Fruit fly (Drosophila melanogaster) whole organism, wandering third instar larva: Measurements from ENCODE around the gene upd1.

ENCODE experiments used
- CG32264 ChIP-seq: fragments of 200-800 bp; sonication (Bioruptor generic); optimal IDR thresholded peaks from 2 replicates; lab custom pipeline; 2016; ENCODE audit warnings: missing biosample characterization, missing genetic modification characterization
- CG9705 ChIP-seq: fragments of 200-800 bp; sonication (Bioruptor generic); optimal IDR thresholded peaks from 2 replicates; lab custom pipeline; 2018; ENCODE audit warnings: missing biosample characterization, mild to moderate bottlenecking, missing genetic modification characterization
- Dfd ChIP-seq: fragments of >200 bp; optimal IDR thresholded peaks from 2 replicates; lab custom pipeline; 2017; ENCODE audit warnings: missing biosample characterization, missing genetic modification characterization
- Dif ChIP-seq: fragments of 200-275, 200-300 bp; sonication (Bioruptor generic); optimal IDR thresholded peaks from 2 replicates; lab custom pipeline; 2018; ENCODE audit warnings: missing biosample characterization, missing genetic modification characterization; ENCODE audit not compliant: partially characterized antibody
- GATAd ChIP-seq: sonication (Bioruptor generic); optimal IDR thresholded peaks from 2 replicates; lab custom pipeline; 2016; ENCODE audit warnings: missing biosample characterization, missing genetic modification characterization
- HLH106 ChIP-seq: fragments of 200-800 bp; optimal IDR thresholded peaks from 3 replicates; lab custom pipeline; 2019; ENCODE audit warnings: missing biosample characterization, mild to moderate bottlenecking, missing genetic modification characterization, moderate library complexity
- Hnf4 ChIP-seq: fragments of 200-800 bp; sonication (Bioruptor generic); optimal IDR thresholded peaks from 2 replicates; lab custom pipeline; 2016; ENCODE audit warnings: missing biosample characterization, mild to moderate bottlenecking, missing genetic modification characterization
- Hr78 ChIP-seq: fragments of >200 bp; optimal IDR thresholded peaks from 2 replicates; lab custom pipeline; 2017; ENCODE audit warnings: missing biosample characterization, missing genetic modification characterization
- Hr83 ChIP-seq: fragments of 200-300 bp; sonication (Bioruptor generic); optimal IDR thresholded peaks from 2 replicates; lab custom pipeline; 2016; ENCODE audit warnings: missing biosample characterization, mild to moderate bottlenecking, missing genetic modification characterization, moderate library complexity; ENCODE audit not compliant: poor library complexity, severe bottlenecking
- Myc ChIP-seq: fragments of >200 bp; optimal IDR thresholded peaks from 2 replicates; lab custom pipeline; 2017
- N ChIP-seq: fragments of >200 bp; optimal IDR thresholded peaks from 2 replicates; lab custom pipeline; 2018; ENCODE audit warnings: missing biosample characterization, missing external identifiers, missing genetic modification characterization
- OdsH ChIP-seq: fragments of 200-800 bp; sonication (Bioruptor generic); optimal IDR thresholded peaks from 2 replicates; lab custom pipeline; 2016; ENCODE audit warnings: missing biosample characterization, mild to moderate bottlenecking, missing genetic modification characterization
- Rel ChIP-seq, 2 experiments: fragments of 200-800 bp; sonication (Bioruptor generic) in 1 of 2; optimal IDR thresholded peaks; 2 replicates in 1 of 2; 3 replicates in 1 of 2; lab custom pipeline; 2016 to 2019; ENCODE audit warnings: mild to moderate bottlenecking in 2 of 2, missing biosample characterization in 2 of 2, missing genetic modification characterization in 2 of 2, moderate library complexity in 1 of 2
- Vsx2 ChIP-seq: fragments of 200-300, 225-300 bp; sonication (Bioruptor generic); optimal IDR thresholded peaks from 2 replicates; lab custom pipeline; 2018; ENCODE audit warnings: missing biosample characterization, missing genetic modification characterization; ENCODE audit not compliant: partially characterized antibody
- br ChIP-seq: fragments of 200-800 bp; sonication (Bioruptor generic); optimal IDR thresholded peaks from 2 replicates; lab custom pipeline; 2016; ENCODE audit warnings: missing biosample characterization, missing genetic modification characterization
- brk ChIP-seq: fragments of 200-800 bp; sonication (Bioruptor generic); optimal IDR thresholded peaks from 2 replicates; lab custom pipeline; 2016; ENCODE audit warnings: missing biosample characterization, mild to moderate bottlenecking, missing genetic modification characterization
- dl ChIP-seq, 2 experiments: fragments of 175-275, 200-275 bp in 1 of 2; fragments of 200-275 bp in 1 of 2; sonication (Bioruptor generic); optimal IDR thresholded peaks; lab custom pipeline; 2018; ENCODE audit warnings: mild to moderate bottlenecking in 2 of 2, missing biosample characterization in 2 of 2, missing genetic modification characterization in 2 of 2, moderate library complexity in 2 of 2; ENCODE audit not compliant: partially characterized antibody in 2 of 2, insufficient read depth in 1 of 2
- dsf ChIP-seq: sonication (Bioruptor generic); optimal IDR thresholded peaks from 2 replicates; lab custom pipeline; 2016; ENCODE audit warnings: missing biosample characterization, missing genetic modification characterization, borderline replicate concordance
- ey ChIP-seq: fragments of 200-800 bp; sonication (Bioruptor generic); optimal IDR thresholded peaks from 2 replicates; lab custom pipeline; 2016; ENCODE audit warnings: missing biosample characterization, missing genetic modification characterization
- h ChIP-seq: fragments of 200-800 bp; sonication (Bioruptor generic); optimal IDR thresholded peaks from 3 replicates; lab custom pipeline; 2016; ENCODE audit warnings: missing biosample characterization, mild to moderate bottlenecking, missing genetic modification characterization
- jim ChIP-seq: fragments of 175-275, 200-325 bp; sonication (Bioruptor generic); optimal IDR thresholded peaks from 2 replicates; lab custom pipeline; 2016; ENCODE audit warnings: missing biosample characterization, mild to moderate bottlenecking, missing genetic modification characterization
- lola ChIP-seq: fragments of >200 bp; optimal IDR thresholded peaks from 2 replicates; lab custom pipeline; 2017; ENCODE audit warnings: missing biosample characterization, missing genetic modification characterization
- pan ChIP-seq: fragments of >200 bp; optimal IDR thresholded peaks from 2 replicates; lab custom pipeline; 2017
- rgr ChIP-seq: fragments of 200-800 bp; sonication (Bioruptor generic); optimal IDR thresholded peaks from 3 replicates; lab custom pipeline; 2016; ENCODE audit warnings: missing biosample characterization, mild to moderate bottlenecking, missing genetic modification characterization
- sage ChIP-seq: fragments of 200-800 bp; sonication (Bioruptor generic); optimal IDR thresholded peaks from 2 replicates; lab custom pipeline; 2016; ENCODE audit warnings: missing biosample characterization, mild to moderate bottlenecking, missing genetic modification characterization
- sv ChIP-seq: fragments of 200-800 bp; sonication (Bioruptor generic); optimal IDR thresholded peaks from 3 replicates; lab custom pipeline; 2016; ENCODE audit warnings: missing biosample characterization, missing genetic modification characterization
- tai ChIP-seq: sonication (Bioruptor generic); optimal IDR thresholded peaks from 2 replicates; lab custom pipeline; 2016; ENCODE audit warnings: missing biosample characterization, missing genetic modification characterization
- usp ChIP-seq: fragments of >200 bp; optimal IDR thresholded peaks from 2 replicates; lab custom pipeline; 2017; ENCODE audit warnings: missing biosample characterization, missing genetic modification characterization

Gene upd1

DNA sequence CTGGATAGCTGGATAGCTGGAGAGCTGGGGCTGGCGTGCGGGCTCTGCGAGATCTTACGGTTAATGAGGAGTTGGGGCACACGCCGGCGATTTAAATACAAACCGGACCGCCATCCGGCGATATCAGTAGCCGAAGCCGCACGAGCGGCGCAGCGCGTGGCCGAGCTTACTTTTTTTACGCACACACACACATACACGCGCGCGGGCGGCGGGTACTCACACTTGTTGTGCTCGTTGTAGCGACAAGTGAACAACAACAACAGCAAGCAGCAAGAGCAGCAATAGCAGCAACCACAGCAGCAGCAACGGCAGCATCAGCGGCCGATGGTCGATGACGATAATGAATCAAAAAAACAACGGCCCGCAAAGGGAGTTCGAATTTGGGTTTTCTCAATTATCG lies 6.7 kb upstream of the upd1 start:
- peak; percentile 3 for TF ChIP-seq h (GFP tag; lab: Kevin White, UChicago)
- no peak for TF ChIP-seq Rel (GFP tag; optimal IDR thresholded peaks at IDR 0.05; lab: Kevin White, UChicago)
- peak; percentile 77 for TF ChIP-seq Rel (tag; optimal IDR thresholded peaks at IDR 0.05; lab: Kevin White, UChicago)
- no peak for TF ChIP-seq CG9705

DNA sequence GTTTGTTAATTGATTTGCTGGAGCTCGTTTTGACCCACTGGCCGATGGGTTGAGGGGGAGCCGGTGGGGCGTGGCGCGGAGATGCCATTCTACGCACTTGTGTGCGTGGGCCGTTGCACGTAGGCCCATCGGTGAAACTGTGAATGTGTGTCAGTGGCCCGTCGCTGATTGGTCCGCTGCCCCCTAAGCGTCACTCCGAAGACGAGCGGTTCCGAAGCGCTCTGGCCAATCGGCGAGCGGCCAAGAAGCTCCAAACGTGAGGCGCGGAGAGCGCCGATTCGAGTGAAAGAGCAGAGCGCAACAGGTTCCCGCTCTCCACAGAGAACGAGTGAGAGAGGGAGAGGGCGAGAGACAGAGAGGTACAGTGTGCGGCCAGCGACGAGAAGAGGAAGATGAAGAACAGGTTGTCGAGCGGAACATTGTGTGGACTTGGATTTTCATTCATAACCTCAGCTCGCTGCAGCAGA lies 3.4 kb upstream of the upd1 start:
- TF ChIP-seq Vsx2 (GFP tag; lab: Kevin White, UChicago), result peak; percentile 83
- TF ChIP-seq Dfd (GFP tag; lab: Kevin White, UChicago), result no peak
- peak; percentile 86 to 96 for TF ChIP-seq dl (GFP tag; optimal IDR thresholded peaks at IDR 0.05; lab: Kevin White, UChicago; ENCODE audit: insufficient read depth in 1 of 2, partially characterized antibody in 2 of 2)
- peak; percentile 97 for TF ChIP-seq Dif (GFP tag; lab: Kevin White, UChicago)

DNA sequence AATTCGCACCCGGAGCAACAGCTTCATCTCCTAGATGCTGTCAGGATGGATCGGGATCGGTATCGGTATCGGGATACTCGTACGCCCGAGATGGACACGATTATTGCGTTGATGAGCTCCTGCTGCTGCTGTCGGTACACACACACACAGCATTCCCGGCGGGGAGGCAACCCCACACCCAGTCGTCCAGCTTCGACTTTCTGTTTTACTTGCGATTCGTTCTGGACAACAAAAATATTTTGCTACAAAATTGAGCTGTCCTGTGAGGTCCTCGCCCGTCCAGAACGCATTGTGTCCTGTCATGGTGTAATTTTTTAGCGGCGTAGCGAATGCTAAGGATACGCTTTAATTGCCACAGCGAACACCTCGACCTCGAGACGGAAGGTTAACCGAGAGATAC lies 1.9 kb upstream of the upd1 start:
- no peak for TF ChIP-seq CG9705
- TF ChIP-seq h (GFP tag; lab: Kevin White, UChicago), result no peak
- TF ChIP-seq pan (lab: Kevin White, UChicago), result no peak
- no peak for TF ChIP-seq Rel (GFP tag; optimal IDR thresholded peaks at IDR 0.05; lab: Kevin White, UChicago)
- no peak for TF ChIP-seq Rel (tag; optimal IDR thresholded peaks at IDR 0.05; lab: Kevin White, UChicago)
- TF ChIP-seq sv, result no peak
- no peak for TF ChIP-seq Dif (GFP tag; lab: Kevin White, UChicago)

DNA sequence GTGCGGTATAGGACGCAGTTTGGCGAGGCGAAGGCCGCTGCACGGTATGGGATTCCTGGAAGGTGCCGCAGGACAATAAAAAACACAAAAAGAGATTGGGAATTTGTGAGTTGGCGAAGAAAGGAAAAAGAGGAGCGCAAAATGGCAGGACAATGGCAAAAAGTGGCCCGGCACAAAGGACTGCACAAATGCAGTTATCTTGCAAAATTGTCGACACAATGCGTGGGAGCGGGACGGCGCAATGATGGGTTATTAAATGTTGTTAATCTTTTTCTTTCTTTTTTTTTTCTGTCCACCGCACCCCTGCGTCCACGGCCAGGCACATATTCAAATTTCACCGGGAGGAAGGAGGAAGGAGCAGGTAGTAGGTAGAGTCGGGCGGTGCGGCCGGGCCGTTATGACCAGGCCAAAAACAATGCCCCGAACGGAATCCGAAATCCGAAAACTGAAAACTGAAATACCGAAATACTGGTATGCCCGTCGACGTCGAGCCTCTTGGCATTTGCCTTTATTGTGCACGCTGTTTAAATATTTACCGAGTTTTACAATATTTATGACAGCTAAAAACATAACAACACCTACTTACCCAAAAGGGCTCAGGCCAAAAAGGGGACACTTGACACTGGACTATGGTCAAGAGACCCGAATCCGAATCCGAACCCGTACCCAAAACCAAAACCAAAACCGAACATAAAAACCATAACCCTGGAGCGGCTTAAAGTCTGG lies 5.3 kb downstream of the upd1 start:
- TF ChIP-seq sv (no peak), pan (lab: Kevin White, UChicago) (no peak), GATAd (GFP tag; lab: Kevin White, UChicago) (no peak), sage (GFP tag; lab: Kevin White, UChicago) (no peak), brk (no peak), Myc (no peak), HLH106 (tag; lab: Kevin White, UChicago) (no peak), OdsH (no peak), Dfd (GFP tag; lab: Kevin White, UChicago) (no peak), Hnf4 (GFP tag; lab: Kevin White, UChicago) (no peak), rgr (no peak), usp (GFP tag; lab: Kevin White, UChicago) (no peak), jim (GFP tag; lab: Kevin White, UChicago) (no peak), Hr78 (GFP tag; lab: Kevin White, UChicago) (no peak), CG9705 (no peak), CG32264 (GFP tag; lab: Kevin White, UChicago) (no peak), tai (GFP tag; lab: Kevin White, UChicago) (no peak), Dif (GFP tag; lab: Kevin White, UChicago) (no peak), Rel (GFP tag; optimal IDR thresholded peaks at IDR 0.05; lab: Kevin White, UChicago) (no peak), Rel (tag; optimal IDR thresholded peaks at IDR 0.05; lab: Kevin White, UChicago) (no peak), Vsx2 (GFP tag; lab: Kevin White, UChicago) (no peak)

DNA sequence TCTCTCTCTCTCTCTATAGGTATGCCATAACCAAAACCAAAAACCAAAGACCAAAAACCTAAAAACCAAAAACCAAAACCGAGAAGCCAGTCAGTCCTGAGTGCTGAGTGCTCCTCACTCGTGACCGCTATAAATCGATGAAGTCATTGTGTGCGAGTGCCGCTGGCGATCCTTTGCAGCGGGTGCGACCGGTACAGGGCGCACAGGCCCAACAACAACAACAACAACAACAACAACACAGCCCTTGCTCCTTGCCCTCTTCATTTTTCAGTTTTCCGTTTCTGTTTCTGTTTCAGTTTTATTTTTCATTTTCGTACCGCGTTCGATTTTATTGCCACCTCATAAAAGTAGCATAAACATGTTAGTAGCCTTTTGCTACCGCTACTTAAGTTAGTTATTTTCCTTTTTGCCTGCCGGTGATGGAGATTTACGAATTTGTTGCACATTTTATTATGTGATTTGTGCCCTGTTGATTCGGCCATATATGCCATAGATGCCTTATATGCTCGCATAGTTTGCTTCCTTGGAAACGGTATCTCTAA lies 8.2 kb downstream of the upd1 start:
- TF ChIP-seq Vsx2 (GFP tag; lab: Kevin White, UChicago) (no peak), br (GFP tag; lab: Kevin White, UChicago) (no peak), jim (GFP tag; lab: Kevin White, UChicago) (no peak)

DNA sequence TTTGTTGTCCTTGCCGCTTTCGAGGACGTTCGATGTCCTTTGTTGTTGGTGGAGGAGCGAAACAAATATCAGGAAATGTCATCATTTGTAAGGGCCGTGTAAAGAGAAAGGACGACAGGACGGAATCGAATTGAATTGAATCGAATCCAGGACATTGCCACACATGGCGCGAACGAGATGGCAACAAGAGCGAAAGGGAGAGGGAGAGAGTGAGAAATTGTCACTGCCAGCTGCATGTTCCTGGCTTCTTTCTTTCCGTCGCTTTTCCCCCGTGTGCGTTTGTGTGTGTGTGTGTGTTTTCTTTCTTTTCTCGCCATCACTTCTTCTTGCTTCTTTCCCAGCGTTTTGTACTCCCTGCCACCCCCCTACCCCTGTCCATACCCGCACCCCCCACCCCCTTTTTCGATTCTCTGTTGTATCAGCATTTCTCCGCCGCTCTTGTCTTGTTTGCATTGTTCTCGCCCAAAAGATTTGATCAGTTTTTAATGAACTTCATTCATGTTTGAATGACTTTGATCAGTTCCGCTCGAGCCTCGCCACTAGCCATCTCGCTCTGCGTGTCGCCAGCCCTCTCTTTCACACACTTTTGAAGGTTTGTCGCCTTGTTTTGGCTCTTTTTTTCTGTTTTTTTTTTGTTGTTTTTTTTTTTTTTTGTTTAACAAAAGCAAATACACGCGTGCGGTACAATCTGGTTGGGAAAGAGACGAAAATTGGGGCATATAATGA lies 11.0 kb downstream of the upd1 start:
- TF ChIP-seq N (GFP tag; lab: Kevin White, UChicago) (no peak), usp (GFP tag; lab: Kevin White, UChicago) (no peak), Myc (no peak), Hr83 (no peak), lola (no peak), ey (GFP tag; lab: Kevin White, UChicago) (no peak), dsf (GFP tag; lab: Kevin White, UChicago) (no peak)
